Fruit fly (Drosophila melanogaster): ENCODE measurements around the gene CG44142.

Gene CG44142

dm6 chr3R:13313088-13313487, at the start of gene CG44142:
TSS of gene CG44142 (minus strand) at chr3R:13313188.
- TF ChIP-seq rn (GFP tag; IDR thresholded peaks at IDR 0.05) (no peak), CG34367 (tag; optimal IDR thresholded peaks at IDR 0.05) (no peak), EcR (GFP tag; optimal IDR thresholded peaks at IDR 0.05) (no peak), Snoo (tag; optimal IDR thresholded peaks at IDR 0.05) (no peak), CG12605 (GFP tag; IDR thresholded peaks at IDR 0.05) (no peak), CG10348 (GFP tag; IDR thresholded peaks at IDR 0.05) (no peak), fd96Ca (GFP tag; IDR thresholded peaks at IDR 0.05) (no peak), CG32121 (GFP tag; IDR thresholded peaks at IDR 0.05) (no peak), CG8159 (tag; optimal IDR thresholded peaks at IDR 0.05) (no peak), Pif1A (GFP tag; optimal IDR thresholded peaks at IDR 0.05) (no peak), CG17806 (tag; optimal IDR thresholded peaks at IDR 0.05) (no peak), CG15710 (tag; optimal IDR thresholded peaks at IDR 0.05) (no peak), D1 (tag; optimal IDR thresholded peaks at IDR 0.05) (no peak), CG8301 (tag; optimal IDR thresholded peaks at IDR 0.05) (no peak)

dm6 chr3R:13360108-13360507, 47.1 kb upstream of the CG44142 start:
- TF ChIP-seq D1 (tag; optimal IDR thresholded peaks at IDR 0.05), result peak; percentile 18
- peak; percentile 78 for TF ChIP-seq CG4496 (GFP tag; IDR thresholded peaks at IDR 0.05)
- TF ChIP-seq CG8301 (tag; optimal IDR thresholded peaks at IDR 0.05), result no peak
- TF ChIP-seq EcR (GFP tag; optimal IDR thresholded peaks at IDR 0.05), result no peak
- TF ChIP-seq rn (GFP tag; IDR thresholded peaks at IDR 0.05), result no peak
- TF ChIP-seq CG14655 (GFP tag; optimal IDR thresholded peaks at IDR 0.05), result no peak
- no peak for TF ChIP-seq CG12605 (GFP tag; IDR thresholded peaks at IDR 0.05)
- peak; percentile 30 for TF ChIP-seq Pif1A (GFP tag; optimal IDR thresholded peaks at IDR 0.05)

- TF ChIP-seq rn (GFP tag; IDR thresholded peaks at IDR 0.05) (no peak), Pif1B (GFP tag; optimal IDR thresholded peaks at IDR 0.05) (no peak), CG15710 (tag; optimal IDR thresholded peaks at IDR 0.05) (no peak), CG13204 (GFP tag; optimal IDR thresholded peaks at IDR 0.05) (no peak), CG17806 (tag; optimal IDR thresholded peaks at IDR 0.05) (no peak), Ets98B (GFP tag; IDR thresholded peaks at IDR 0.05) (no peak), Pif1A (GFP tag; optimal IDR thresholded peaks at IDR 0.05) (no peak), CG8301 (tag; optimal IDR thresholded peaks at IDR 0.05) (no peak), D1 (tag; optimal IDR thresholded peaks at IDR 0.05) (no peak), CG9948 (tag; optimal IDR thresholded peaks at IDR 0.05) (no peak), fd96Ca (GFP tag; IDR thresholded peaks at IDR 0.05) (no peak)
Observed at dm6 chr3R:13356960-13357359, 44.0 kb upstream of the CG44142 start.

dm6 chr3R:13353373-13353772, 40.4 kb upstream of the CG44142 start, which contains the start of gene mthl12:
TSS of gene mthl12 (plus strand) at chr3R:13353673.
- no peak for TF ChIP-seq CG17806 (tag; optimal IDR thresholded peaks at IDR 0.05)
- no peak for TF ChIP-seq Snoo (tag; optimal IDR thresholded peaks at IDR 0.05)
- no peak for TF ChIP-seq CG14655 (GFP tag; optimal IDR thresholded peaks at IDR 0.05)
- no peak for TF ChIP-seq CG32121 (GFP tag; IDR thresholded peaks at IDR 0.05)
- no peak for TF ChIP-seq CG13204 (GFP tag; optimal IDR thresholded peaks at IDR 0.05)
- TF ChIP-seq CG12605 (GFP tag; IDR thresholded peaks at IDR 0.05), result no peak
- no peak for TF ChIP-seq CG8301 (tag; optimal IDR thresholded peaks at IDR 0.05)
- TF ChIP-seq CG15710 (tag; optimal IDR thresholded peaks at IDR 0.05), result no peak
- TF ChIP-seq Pif1A (GFP tag; optimal IDR thresholded peaks at IDR 0.05), result no peak
- no peak for TF ChIP-seq D1 (tag; optimal IDR thresholded peaks at IDR 0.05)
- no peak for TF ChIP-seq CG9948 (tag; optimal IDR thresholded peaks at IDR 0.05)
- TF ChIP-seq CG8159 (tag; optimal IDR thresholded peaks at IDR 0.05), result no peak

- TF ChIP-seq CG10348 (GFP tag; IDR thresholded peaks at IDR 0.05) (no peak), rn (GFP tag; IDR thresholded peaks at IDR 0.05) (no peak), CG17806 (tag; optimal IDR thresholded peaks at IDR 0.05) (no peak), Pif1A (GFP tag; optimal IDR thresholded peaks at IDR 0.05) (no peak), CG4496 (GFP tag; IDR thresholded peaks at IDR 0.05) (no peak), D1 (tag; optimal IDR thresholded peaks at IDR 0.05) (no peak), CG12605 (GFP tag; IDR thresholded peaks at IDR 0.05) (no peak)
Observed at dm6 chr3R:13338030-13338429, 25.0 kb upstream of the CG44142 start, which contains the start of gene PK2-R1. TSS of gene PK2-R1 (plus strand) at chr3R:13338330.

- TF ChIP-seq CG17806 (tag; optimal IDR thresholded peaks at IDR 0.05) (no peak), Ets98B (GFP tag; IDR thresholded peaks at IDR 0.05) (no peak), CG13204 (GFP tag; optimal IDR thresholded peaks at IDR 0.05) (no peak), Pif1B (GFP tag; optimal IDR thresholded peaks at IDR 0.05) (no peak), CG14655 (GFP tag; optimal IDR thresholded peaks at IDR 0.05) (no peak), CG9948 (tag; optimal IDR thresholded peaks at IDR 0.05) (no peak), Pif1A (GFP tag; optimal IDR thresholded peaks at IDR 0.05) (no peak), fd96Ca (GFP tag; IDR thresholded peaks at IDR 0.05) (no peak)
Observed at dm6 chr3R:13334007-13334406, 21.0 kb upstream of the CG44142 start, which contains the start of gene PK2-R2. TSS of gene PK2-R2 (minus strand) at chr3R:13334166.

dm6 chr3R:13333031-13333430, 20.0 kb upstream of the CG44142 start:
- TF ChIP-seq CG32121 (GFP tag; IDR thresholded peaks at IDR 0.05) (no peak), Ets98B (GFP tag; IDR thresholded peaks at IDR 0.05) (no peak), Pif1A (GFP tag; optimal IDR thresholded peaks at IDR 0.05) (no peak), fd96Ca (GFP tag; IDR thresholded peaks at IDR 0.05) (no peak), CG4496 (GFP tag; IDR thresholded peaks at IDR 0.05) (no peak), D1 (tag; optimal IDR thresholded peaks at IDR 0.05) (no peak)
